Fruit fly (Drosophila melanogaster): ENCODE results near the gene mtd.
A peak's percentile ranks its signal among the peaks of the same experiment; 100 is the strongest.

The mtd gene

DNA sequence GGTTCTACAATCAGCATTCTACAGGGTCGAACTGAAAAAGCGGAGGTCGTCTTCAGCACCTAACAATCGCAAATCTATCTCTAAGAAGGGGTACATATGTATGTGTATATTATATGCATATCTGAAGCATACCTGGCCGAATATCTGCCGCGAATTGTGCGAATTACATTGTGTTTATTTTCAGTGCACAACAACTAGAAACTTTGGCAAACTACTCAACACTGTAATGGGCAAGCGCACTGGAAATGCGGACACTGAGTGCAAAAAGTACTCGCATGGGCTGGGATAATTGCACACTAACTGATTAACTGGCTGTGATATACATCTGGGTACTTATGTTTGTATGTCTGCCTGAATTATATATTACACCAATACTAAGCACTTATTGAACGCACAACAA is 79.4 kb downstream of the mtd start (continued):
- TF ChIP-seq CG7928 (GFP tag; optimal IDR thresholded peaks at IDR 0.05) (no peak), Xbp1 (GFP tag; optimal IDR thresholded peaks at IDR 0.05) (peak; percentile 12), Drgx (GFP tag; IDR thresholded peaks at IDR 0.05) (peak; percentile 40; the same call in 1 of the 2 replicates), CG8290 (GFP tag; optimal IDR thresholded peaks at IDR 0.05) (no peak), CG8290 (tag; optimal IDR thresholded peaks at IDR 0.05) (peak; percentile 24 to 50), CG8944 (GFP tag; optimal IDR thresholded peaks at IDR 0.05) (no peak), Taf1 (GFP tag; IDR thresholded peaks at IDR 0.05) (no peak), danr (GFP tag; IDR thresholded peaks at IDR 0.05) (no peak), CG13123 (GFP tag; optimal IDR thresholded peaks at IDR 0.05) (no peak), CG30403 (GFP tag; optimal IDR thresholded peaks at IDR 0.05) (peak; percentile 27), ase (GFP tag; IDR thresholded peaks at IDR 0.05) (no peak), CG18764 (GFP tag; optimal IDR thresholded peaks at IDR 0.05) (no peak), stwl (tag; optimal IDR thresholded peaks at IDR 0.05) (peak; percentile 43), Optix (GFP tag; IDR thresholded peaks at IDR 0.05) (no peak), CG9817 (tag; optimal IDR thresholded peaks at IDR 0.05) (no peak), CG8281 (tag; optimal IDR thresholded peaks at IDR 0.05) (no peak), CG4424 (GFP tag; optimal IDR thresholded peaks at IDR 0.05) (no peak), CG8359 (GFP tag; optimal IDR thresholded peaks at IDR 0.05; ENCODE audit: borderline replicate concordance) (no peak), Hmr (GFP tag; optimal IDR thresholded peaks at IDR 0.05) (no peak), ind (GFP tag; optimal IDR thresholded peaks at IDR 0.05) (peak; percentile 19), CG1024 (GFP tag; IDR thresholded peaks at IDR 0.05) (no peak; the same call in 1 of the 2 replicates), CG10654 (GFP tag; optimal IDR thresholded peaks at IDR 0.05) (no peak), vvl (GFP tag; IDR thresholded peaks at IDR 0.05) (peak; percentile 55; the same call in 1 of the 2 replicates), CG4730 (GFP tag; IDR thresholded peaks at IDR 0.05) (no peak), pzg (GFP tag; optimal IDR thresholded peaks at IDR 0.05) (peak; percentile 2), Ssrp (tag; optimal IDR thresholded peaks at IDR 0.05) (no peak), chinmo (GFP tag; IDR thresholded peaks at IDR 0.05; ENCODE audit: partially characterized antibody) (0 out of 4 replicates have a peak, but pooled peaks have one; percentile 65), CG11695 (GFP tag; IDR thresholded peaks at IDR 0.05) (no peak), Hmx (GFP tag; optimal IDR thresholded peaks at IDR 0.05) (no peak), Lpt (GFP tag; optimal IDR thresholded peaks at IDR 0.05) (no peak), Ets97D (GFP tag; optimal IDR thresholded peaks at IDR 0.05) (no peak), tll (GFP tag; optimal IDR thresholded peaks at IDR 0.05) (no peak), CG7556 (GFP tag; optimal IDR thresholded peaks at IDR 0.05) (peak; percentile 7), CG8924 (tag; optimal IDR thresholded peaks at IDR 0.05) (no peak), Spps (tag; optimal IDR thresholded peaks at IDR 0.05) (no peak), zf30C (GFP tag; optimal IDR thresholded peaks at IDR 0.05) (peak; percentile 84), yki (optimal IDR thresholded peaks at IDR 0.05) (no peak), gfzf (GFP tag; optimal IDR thresholded peaks at IDR 0.05) (no peak), CG31441 (GFP tag; IDR thresholded peaks at IDR 0.05) (no peak), CG9609 (GFP tag; optimal IDR thresholded peaks at IDR 0.05) (no peak), chif (GFP tag; optimal IDR thresholded peaks at IDR 0.05) (peak in 1 of 2 experiments; percentile 24), dysf (GFP tag; IDR thresholded peaks at IDR 0.05) (0 out of 3 replicates have a peak, but pooled peaks have one; percentile 49), lilli (GFP tag; optimal IDR thresholded peaks at IDR 0.05) (no peak), esg (GFP tag; conservative IDR thresholded peaks at IDR 0.05) (no peak), CG3726 (GFP tag; IDR thresholded peaks at IDR 0.05) (no peak), CG9215 (GFP tag; IDR thresholded peaks at IDR 0.05) (no peak), CG1603 (tag; optimal IDR thresholded peaks at IDR 0.05) (no peak), hkb (optimal IDR thresholded peaks at IDR 0.05) (no peak), hkb (GFP tag; IDR thresholded peaks at IDR 0.05) (0 out of 2 replicates have a peak, but pooled peaks have one; percentile 38), ranshi (GFP tag; IDR thresholded peaks at IDR 0.05) (no peak), CG12155 (GFP tag; optimal IDR thresholded peaks at IDR 0.05) (peak; percentile 25), CG10565 (GFP tag; optimal IDR thresholded peaks at IDR 0.05) (no peak), ssp (GFP tag; IDR thresholded peaks at IDR 0.05) (no peak)

Measured in whole organism, embryonic.